Worm (Caenorhabditis elegans) whole organism, young adult: ENCODE data around the gene R10D12.7.

Experiments
- B0019.2 ChIP-seq: fragments of 200-800 bp; sonication (Bioruptor generic); conservative IDR thresholded peaks from 2 replicates; pipeline ENCODE4 v1.3.6; 2022; ENCODE audit warnings: missing genetic modification reagents, missing genetic modification characterization, missing compliant biosample characterization
- B0035.1 ChIP-seq: sonication (generic microtip); optimal IDR thresholded peaks from 2 replicates; lab custom pipeline; 2016; ENCODE audit warnings: missing genetic modification characterization, mild to moderate bottlenecking, missing compliant biosample characterization, missing genotype, missing genetic modification reagents
- B0261.1 ChIP-seq: sonication (generic microtip); optimal IDR thresholded peaks from 2 replicates; lab custom pipeline; 2016; ENCODE audit warnings: mild to moderate bottlenecking, missing genetic modification characterization, moderate library complexity, missing compliant biosample characterization
- B0336.3 ChIP-seq: fragments of 200-800 bp; sonication (Bioruptor generic); IDR thresholded peaks from 2 replicates; pipeline ENCODE4 v1.3.6; 2022; ENCODE audit warnings: missing genetic modification characterization, missing compliant biosample characterization
- C17E4.6 ChIP-seq: fragments of 200-800 bp; sonication (Bioruptor generic); IDR thresholded peaks from 2 replicates; pipeline ENCODE4 v1.3.6; 2022; ENCODE audit warnings: missing genetic modification reagents, missing genetic modification characterization, missing compliant biosample characterization
- F10E7.11 ChIP-seq: sonication (generic microtip); optimal IDR thresholded peaks from 2 replicates; lab custom pipeline; 2017; ENCODE audit warnings: mild to moderate bottlenecking, missing genetic modification characterization, moderate library complexity, missing compliant biosample characterization
- F23B12.7 ChIP-seq: sonication (generic microtip); optimal IDR thresholded peaks from 2 replicates; lab custom pipeline; 2017; ENCODE audit warnings: missing genetic modification characterization, mild to moderate bottlenecking, missing compliant biosample characterization, antibody characterized with exemption, moderate library complexity; ENCODE audit not compliant: insufficient read depth
- F33H1.4 ChIP-seq: fragments of 200-800 bp; sonication (Bioruptor generic); IDR thresholded peaks from 2 replicates; pipeline ENCODE4 v1.3.6; 2022; ENCODE audit warnings: missing genetic modification reagents, missing genetic modification characterization, missing compliant biosample characterization
- F37B4.10 ChIP-seq: fragments of 200-800 bp; sonication (Bioruptor generic); IDR thresholded peaks from 2 replicates; pipeline ENCODE4 v1.3.6; 2022; ENCODE audit warnings: missing genetic modification characterization, missing compliant biosample characterization
- K11D2.4 ChIP-seq: fragments of 200-800 bp; sonication (Bioruptor generic); IDR thresholded peaks from 2 replicates; pipeline ENCODE4 v1.3.6; 2022; ENCODE audit warnings: missing genetic modification reagents, missing genetic modification characterization, missing compliant biosample characterization
- Y67H2A.10 ChIP-seq: fragments of 200-800 bp; sonication (Bioruptor generic); conservative IDR thresholded peaks from 2 replicates; pipeline ENCODE4 v1.3.6; 2022; ENCODE audit warnings: missing genetic modification reagents, missing genetic modification characterization, missing compliant biosample characterization
- Y79H2A.3 ChIP-seq: fragments of 200-800 bp; sonication (Bioruptor generic); conservative IDR thresholded peaks from 2 replicates; pipeline ENCODE4 v1.3.6; 2022; ENCODE audit warnings: missing genetic modification reagents, missing genetic modification characterization, missing compliant biosample characterization
- akir-1 ChIP-seq: fragments of 200-800 bp; sonication (Bioruptor generic); optimal IDR thresholded peaks from 2 replicates; lab custom pipeline; 2018; ENCODE audit warnings: mild to moderate bottlenecking, missing genetic modification characterization, moderate library complexity, missing compliant biosample characterization
- aptf-2 ChIP-seq: fragments of 200-800 bp; sonication (Bioruptor generic); conservative IDR thresholded peaks from 2 replicates; pipeline ENCODE4 v1.3.6; 2022; ENCODE audit warnings: missing genetic modification reagents, missing genetic modification characterization, missing compliant biosample characterization
- atf-7 ChIP-seq: sonication (generic microtip); optimal IDR thresholded peaks from 2 replicates; lab custom pipeline; 2017; ENCODE audit warnings: mild to moderate bottlenecking, missing genetic modification characterization, missing compliant biosample characterization
- attf-3 ChIP-seq: fragments of 200-800 bp; sonication (Bioruptor generic); conservative IDR thresholded peaks from 2 replicates; pipeline ENCODE4 v1.3.6; 2022; ENCODE audit warnings: missing genetic modification reagents, missing genetic modification characterization, missing compliant biosample characterization
- bed-1 ChIP-seq: fragments of 200-800 bp; sonication (Bioruptor generic); IDR thresholded peaks from 2 replicates; pipeline ENCODE4 v1.3.6; 2022; ENCODE audit warnings: missing genetic modification reagents, missing genetic modification characterization, missing compliant biosample characterization
- ceh-40 ChIP-seq: fragments of 200-800 bp; sonication (Bioruptor generic); IDR thresholded peaks from 2 replicates; pipeline ENCODE4 v1.3.6; 2022; ENCODE audit warnings: missing genetic modification characterization, missing compliant biosample characterization
- ceh-91 ChIP-seq: fragments of 200-800 bp; sonication (Bioruptor generic); IDR thresholded peaks from 2 replicates; pipeline ENCODE4 v1.3.6; 2022; ENCODE audit warnings: missing genetic modification reagents, missing genetic modification characterization, missing compliant biosample characterization
- dpff-1 ChIP-seq: sonication (generic microtip); optimal IDR thresholded peaks from 2 replicates; lab custom pipeline; 2017; ENCODE audit warnings: mild to moderate bottlenecking, missing genetic modification characterization, missing compliant biosample characterization
- egrh-3 ChIP-seq: fragments of 200-800 bp; sonication (Bioruptor generic); IDR thresholded peaks from 2 replicates; pipeline ENCODE4 v1.3.6; 2022; ENCODE audit warnings: missing genetic modification reagents, missing genetic modification characterization, missing compliant biosample characterization
- ets-4 ChIP-seq: fragments of 200-800 bp; sonication (Bioruptor generic); optimal IDR thresholded peaks from 2 replicates; lab custom pipeline; 2018; ENCODE audit warnings: mild to moderate bottlenecking, missing genetic modification characterization, missing compliant biosample characterization
- fkh-3 ChIP-seq: sonication (generic microtip); optimal IDR thresholded peaks from 2 replicates; lab custom pipeline; 2016; ENCODE audit warnings: mild to moderate bottlenecking, missing genetic modification characterization, missing compliant biosample characterization
- hmg-20 ChIP-seq: fragments of 200-800 bp; sonication (Bioruptor generic); IDR thresholded peaks from 2 replicates; pipeline ENCODE4 v1.3.6; 2022; ENCODE audit warnings: missing genetic modification reagents, missing genetic modification characterization, missing compliant biosample characterization
- let-607 ChIP-seq, 2 experiments: fragments of 200-800 bp in 1 of 2; sonication (Bioruptor generic) in 1 of 2; sonication (generic microtip) in 1 of 2; optimal IDR thresholded peaks; 2 replicates each; lab custom pipeline; 2016 to 2018; ENCODE audit warnings: mild to moderate bottlenecking in 2 of 2, missing compliant biosample characterization in 2 of 2, missing genetic modification characterization in 2 of 2, moderate library complexity in 2 of 2, missing genotype in 1 of 2
- lin-35 ChIP-seq, 3 experiments: fragments of 150-350 bp in 2 of 3; sonication (generic microtip) in 1 of 3; optimal IDR thresholded peaks; 2 replicates each; lab custom pipeline; 2014 to 2018; ENCODE audit warnings: missing biosample characterization in 3 of 3, missing genetic modification characterization in 3 of 3, missing genetic modification reagents in 3 of 3
- lsl-1 ChIP-seq: fragments of 200-800 bp; sonication (Bioruptor generic); optimal IDR thresholded peaks from 2 replicates; lab custom pipeline; 2018; ENCODE audit warnings: mild to moderate bottlenecking, missing genetic modification characterization, moderate library complexity, missing compliant biosample characterization
- madf-10 ChIP-seq: sonication (generic microtip); optimal IDR thresholded peaks from 2 replicates; lab custom pipeline; 2016; ENCODE audit warnings: mild to moderate bottlenecking, missing genetic modification characterization, missing compliant biosample characterization
- madf-3 ChIP-seq: fragments of 200-800 bp; sonication (Bioruptor generic); IDR thresholded peaks from 2 replicates; pipeline ENCODE4 v1.3.6; 2022; ENCODE audit warnings: missing genetic modification reagents, missing genetic modification characterization, missing compliant biosample characterization
- mcd-1 ChIP-seq: fragments of 200-800 bp; sonication (Bioruptor generic); IDR thresholded peaks from 2 replicates; pipeline ENCODE4 v1.3.6; 2022; ENCODE audit warnings: missing genetic modification reagents, missing genetic modification characterization, missing compliant biosample characterization
- mel-28 ChIP-seq: sonication (generic microtip); optimal IDR thresholded peaks from 2 replicates; lab custom pipeline; 2016; ENCODE audit warnings: borderline replicate concordance, mild to moderate bottlenecking, missing genetic modification characterization, missing compliant biosample characterization
- mes-4 ChIP-seq: sonication (generic microtip); optimal IDR thresholded peaks from 2 replicates; lab custom pipeline; 2016; ENCODE audit warnings: missing genotype, missing genetic modification characterization, missing compliant biosample characterization
- mxl-1 ChIP-seq: sonication (generic microtip); optimal IDR thresholded peaks from 2 replicates; lab custom pipeline; 2016; ENCODE audit warnings: missing genetic modification characterization, missing compliant biosample characterization
- nfya-2 ChIP-seq: fragments of 200-800 bp; sonication (Bioruptor generic); IDR thresholded peaks from 2 replicates; pipeline ENCODE4 v1.3.6; 2022; ENCODE audit warnings: missing genetic modification reagents, missing genetic modification characterization, missing compliant biosample characterization
- nfyb-1 ChIP-seq: fragments of 200-800 bp; sonication (Bioruptor generic); IDR thresholded peaks from 2 replicates; pipeline ENCODE4 v1.3.6; 2022; ENCODE audit warnings: missing genetic modification reagents, missing genetic modification characterization, missing compliant biosample characterization
- nhr-179 ChIP-seq: sonication (generic microtip); optimal IDR thresholded peaks from 2 replicates; lab custom pipeline; 2016; ENCODE audit warnings: mild to moderate bottlenecking, missing genetic modification characterization, missing compliant biosample characterization
- pha-4 ChIP-seq: fragments of 150-350 bp; sonication (generic microtip); optimal IDR thresholded peaks from 2 replicates; lab custom pipeline; 2014; ENCODE audit warnings: missing biosample characterization, missing genetic modification reagents, missing genetic modification characterization
- rpc-1 ChIP-seq, 2 experiments: fragments of 150-350 bp in 1 of 2; sonication (generic microtip) in 1 of 2; optimal IDR thresholded peaks; 2 replicates each; lab custom pipeline; 2014 to 2018; ENCODE audit warnings: missing biosample characterization in 1 of 2, missing genetic modification characterization in 1 of 2, missing genetic modification reagents in 1 of 2, missing genotype in 1 of 2
- snpc-1.1 ChIP-seq: sonication (generic microtip); optimal IDR thresholded peaks from 2 replicates; lab custom pipeline; 2017; ENCODE audit warnings: missing genetic modification characterization, mild to moderate bottlenecking, missing compliant biosample characterization, antibody characterized with exemption, moderate library complexity, missing genotype, missing genetic modification reagents; ENCODE audit not compliant: insufficient read depth
- snpc-3.4 ChIP-seq: sonication (generic microtip); optimal IDR thresholded peaks from 2 replicates; lab custom pipeline; 2017; ENCODE audit warnings: missing genetic modification characterization, mild to moderate bottlenecking, missing compliant biosample characterization, antibody characterized with exemption, moderate library complexity, missing genotype, missing genetic modification reagents
- somi-1 ChIP-seq: fragments of 200-800 bp; sonication (Bioruptor generic); optimal IDR thresholded peaks from 2 replicates; lab custom pipeline; 2018; ENCODE audit warnings: mild to moderate bottlenecking, missing genetic modification characterization, missing compliant biosample characterization
- tbp1 ChIP-seq: fragments of 200-800 bp; sonication (Bioruptor generic); optimal IDR thresholded peaks from 2 replicates; lab custom pipeline; 2018; ENCODE audit warnings: mild to moderate bottlenecking, missing genetic modification characterization, missing compliant biosample characterization
- tbx-9 ChIP-seq: sonication (generic microtip); optimal IDR thresholded peaks from 2 replicates; lab custom pipeline; 2016; ENCODE audit warnings: borderline replicate concordance, missing genetic modification characterization, inconsistent platforms, missing compliant biosample characterization
- tlf-1 ChIP-seq: fragments of 200-800 bp; sonication (Bioruptor generic); optimal IDR thresholded peaks from 2 replicates; lab custom pipeline; 2018; ENCODE audit warnings: mild to moderate bottlenecking, missing genetic modification characterization, missing compliant biosample characterization
- unc-130 ChIP-seq: sonication (generic microtip); optimal IDR thresholded peaks from 2 replicates; lab custom pipeline; 2016; ENCODE audit warnings: missing genetic modification reagents, missing genetic modification characterization, missing compliant biosample characterization
- unc-62 ChIP-seq: fragments of 150-350 bp; optimal IDR thresholded peaks from 2 replicates; lab custom pipeline; 2014; ENCODE audit warnings: missing biosample characterization, missing genetic modification reagents, missing genetic modification characterization
- xnd-1 ChIP-seq: sonication (generic microtip); optimal IDR thresholded peaks from 2 replicates; lab custom pipeline; 2016; ENCODE audit warnings: missing genotype, missing genetic modification reagents, missing genetic modification characterization, missing compliant biosample characterization
- zim-3 ChIP-seq: sonication (generic microtip); optimal IDR thresholded peaks from 2 replicates; lab custom pipeline; 2017; ENCODE audit warnings: mild to moderate bottlenecking, missing genetic modification characterization, moderate library complexity, missing compliant biosample characterization

Gene R10D12.7

ce11 chrV:13909400-13909799, 40.5 kb upstream of the R10D12.7 start, which contains the start of gene C06B3.7:
C06B3.7 (plus strand) TSS chrV:13909686.
- no peak for TF ChIP-seq unc-130 (GFP tag; lab: Kevin White, UChicago)
- no peak for TF ChIP-seq Y79H2A.3 (GFP tag; lab: Robert Waterston, UW)
- no peak for TF ChIP-seq ceh-91 (GFP tag; lab: Robert Waterston, UW)
- no peak for TF ChIP-seq ets-4 (GFP tag; lab: Kevin White, UChicago)
- no peak for TF ChIP-seq Y67H2A.10 (GFP tag; lab: Robert Waterston, UW)
- no peak for TF ChIP-seq mxl-1 (tag; lab: Kevin White, UChicago)
- no peak for TF ChIP-seq egrh-3 (GFP tag; lab: Robert Waterston, UW)
- TF ChIP-seq ceh-40 (GFP tag; lab: Robert Waterston, UW) = no peak
- TF ChIP-seq pha-4 (tag; lab: Kevin White, UChicago) = peak; percentile 91
- no peak for TF ChIP-seq F10E7.11 (tag; lab: Kevin White, UChicago)
- no peak for TF ChIP-seq mel-28 (tag; lab: Kevin White, UChicago)
- no peak for TF ChIP-seq rpc-1 (optimal IDR thresholded peaks at IDR 0.05; lab: Kevin White, UChicago)
- TF ChIP-seq rpc-1 (tag; optimal IDR thresholded peaks at IDR 0.05; lab: Kevin White, UChicago) = no peak
- peak in 1 of 2 experiments; percentile 47 for TF ChIP-seq let-607 (tag; optimal IDR thresholded peaks at IDR 0.05; lab: Kevin White, UChicago)
- no peak for TF ChIP-seq hmg-20 (GFP tag; lab: Robert Waterston, UW)
- TF ChIP-seq B0019.2 (GFP tag; lab: Robert Waterston, UW) = no peak
- peak; percentile 45; the same call in 1 of the 2 replicates for TF ChIP-seq K11D2.4
- TF ChIP-seq C17E4.6 (GFP tag; lab: Robert Waterston, UW) = no peak
- TF ChIP-seq dpff-1 (tag; lab: Kevin White, UChicago) = no peak
- no peak for TF ChIP-seq F37B4.10
- no peak for TF ChIP-seq nhr-179
- no peak for TF ChIP-seq lin-35 (GFP tag; optimal IDR thresholded peaks at IDR 0.05; lab: Kevin White, UChicago)
- no peak for TF ChIP-seq nfya-2 (GFP tag; lab: Robert Waterston, UW)
- TF ChIP-seq somi-1 (GFP tag; lab: Kevin White, UChicago) = peak; percentile 53
- peak; percentile 59 for TF ChIP-seq tlf-1 (GFP tag; lab: Kevin White, UChicago)
- TF ChIP-seq F33H1.4 = no peak
- TF ChIP-seq snpc-1.1 (tag; lab: Kevin White, UChicago) = no peak
- TF ChIP-seq zim-3 (tag; lab: Kevin White, UChicago) = no peak
- no peak for TF ChIP-seq B0336.3 (GFP tag; lab: Robert Waterston, UW)
- TF ChIP-seq atf-7 (tag; lab: Kevin White, UChicago) = peak; percentile 96
- no peak for TF ChIP-seq xnd-1 (tag; lab: Kevin White, UChicago)
- 0 out of 2 replicates have a peak, but pooled peaks have one; percentile 27 for TF ChIP-seq mcd-1
- 0 out of 2 replicates have a peak, but pooled peaks have one; percentile 2 for TF ChIP-seq madf-3 (GFP tag; lab: Robert Waterston, UW)
- peak; percentile 72 for TF ChIP-seq madf-10
- no peak for TF ChIP-seq B0035.1 (tag; lab: Kevin White, UChicago)
- no peak for TF ChIP-seq mes-4 (tag; lab: Kevin White, UChicago)
- no peak for TF ChIP-seq aptf-2 (GFP tag; lab: Robert Waterston, UW)
- no peak for TF ChIP-seq tbx-9 (tag; lab: Kevin White, UChicago)
- TF ChIP-seq snpc-3.4 (tag; lab: Kevin White, UChicago) = no peak
- TF ChIP-seq unc-62 (GFP tag; lab: Kevin White, UChicago) = peak; percentile 62
- no peak for TF ChIP-seq B0261.1 (tag; lab: Kevin White, UChicago)
- no peak for TF ChIP-seq lsl-1 (GFP tag; lab: Kevin White, UChicago)
- peak; percentile 46; the same call in 1 of the 2 replicates for TF ChIP-seq nfyb-1 (GFP tag; lab: Robert Waterston, UW)
- TF ChIP-seq F23B12.7 (tag; lab: Kevin White, UChicago) = peak; percentile 14
- no peak for TF ChIP-seq fkh-3
- no peak for TF ChIP-seq bed-1 (GFP tag; lab: Robert Waterston, UW)
- TF ChIP-seq attf-3 (GFP tag; lab: Robert Waterston, UW) = no peak
- peak; percentile 55 for TF ChIP-seq tbp1 (GFP tag; lab: Kevin White, UChicago)
- TF ChIP-seq akir-1 (GFP tag; lab: Kevin White, UChicago) = no peak
